Worm (Caenorhabditis elegans): Measurements from ENCODE around the gene Y43F8B.1.

Y43F8B.1 gene

DNA sequence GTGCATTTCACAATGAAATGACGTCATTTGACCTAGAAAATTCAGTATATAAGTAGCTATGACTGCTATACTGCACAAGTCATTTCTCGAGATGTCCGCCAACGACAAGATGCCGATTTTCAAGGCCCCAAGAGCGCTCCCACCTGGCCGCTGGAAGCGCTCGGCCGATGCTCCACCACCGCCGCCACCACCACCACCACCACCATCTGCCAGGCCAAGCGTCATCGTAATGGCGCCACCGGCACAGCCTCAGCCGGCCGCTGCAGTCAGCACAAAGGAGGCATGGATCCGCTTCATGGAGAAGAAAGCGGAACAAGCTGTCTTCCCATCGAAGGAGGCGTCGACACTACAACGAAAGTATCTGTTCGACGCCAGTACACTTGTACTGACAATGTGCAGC is 60.7 kb downstream of the Y43F8B.1 start, which contains the start of gene Y43F8B.28:
TSS of gene Y43F8B.28 (plus strand) at position 59 of the 400 bp plus-strand sequence.
- no peak for TF ChIP-seq irx-1 (tag; optimal IDR thresholded peaks at IDR 0.05)
- TF ChIP-seq mep-1 (tag; optimal IDR thresholded peaks at IDR 0.05) = no peak
- TF ChIP-seq snpc-4 (tag; optimal IDR thresholded peaks at IDR 0.05) = no peak
- TF ChIP-seq lin-15B (tag; optimal IDR thresholded peaks at IDR 0.05) = no peak
- TF ChIP-seq xbp-1 (tag; optimal IDR thresholded peaks at IDR 0.05) = no peak
- TF ChIP-seq nhr-237 (tag; optimal IDR thresholded peaks at IDR 0.05) = no peak

Data from whole organism, L1 larva.